Worm (Caenorhabditis elegans) whole organism, midembryonic: ENCODE measurements around the gene F09G2.1.

Source experiments
- cog-1 ChIP-seq: sonication (generic microtip); optimal IDR thresholded peaks from 2 replicates; lab custom pipeline; 2016; ENCODE audit warnings: missing genetic modification characterization, missing compliant biosample characterization
- flt-1 ChIP-seq: fragments of 200-800 bp; sonication (Bioruptor generic); IDR thresholded peaks from 2 replicates; pipeline ENCODE4 v1.3.6; 2022; ENCODE audit warnings: missing genetic modification characterization, missing compliant biosample characterization
- klf-2 ChIP-seq: fragments of 200-800 bp; sonication (Bioruptor generic); conservative IDR thresholded peaks from 2 replicates; pipeline ENCODE4 v1.3.6; 2022; ENCODE audit warnings: missing genetic modification reagents, missing genetic modification characterization, missing compliant biosample characterization
- med-1 ChIP-seq: sonication (generic microtip); optimal IDR thresholded peaks from 2 replicates; lab custom pipeline; 2017; ENCODE audit warnings: missing genetic modification characterization, mild to moderate bottlenecking, missing compliant biosample characterization, antibody characterized with exemption, missing genetic modification reagents; ENCODE audit not compliant: insufficient read depth
- ref-1 ChIP-seq: fragments of 200-800 bp; sonication (Bioruptor generic); conservative IDR thresholded peaks from 2 replicates; pipeline ENCODE4 v1.3.6; 2022; ENCODE audit warnings: missing genetic modification reagents, missing genetic modification characterization, missing compliant biosample characterization
- tab-1 ChIP-seq: fragments of 200-800 bp; sonication (Bioruptor generic); IDR thresholded peaks from 2 replicates; pipeline ENCODE4 v1.3.6; 2022; ENCODE audit warnings: missing genetic modification characterization, missing compliant biosample characterization
- ztf-23 ChIP-seq: fragments of 200-800 bp; sonication (Bioruptor generic); IDR thresholded peaks from 2 replicates; pipeline ENCODE4 v1.3.6; 2022; ENCODE audit warnings: missing genetic modification reagents, missing genetic modification characterization, missing compliant biosample characterization
- ztf-29 ChIP-seq: fragments of 200-800 bp; sonication (Bioruptor generic); IDR thresholded peaks from 2 replicates; pipeline ENCODE4 v1.3.6; 2022; ENCODE audit warnings: missing genetic modification reagents, missing genetic modification characterization, missing compliant biosample characterization

- no peak for TF ChIP-seq ztf-29 (GFP tag; lab: Robert Waterston, UW)
- TF ChIP-seq flt-1 (GFP tag; lab: Robert Waterston, UW): no peak
- no peak for TF ChIP-seq cog-1
- no peak for TF ChIP-seq tab-1 (GFP tag; lab: Robert Waterston, UW)
- TF ChIP-seq klf-2 (GFP tag; lab: Robert Waterston, UW): no peak
- no peak for TF ChIP-seq med-1
- no peak for TF ChIP-seq ztf-23
- no peak for TF ChIP-seq ref-1
Observed at ce11 chrV:7194818-7195217, 5.2 kb upstream of the F09G2.1 start.
